Worm (Caenorhabditis elegans): Measurements from ENCODE around the gene M18.6.

Gene M18.6

ce11 chrIV:12088898-12089297 is 32.2 kb upstream of the M18.6 start (continued):
- TF ChIP-seq nhr-12 (tag; optimal IDR thresholded peaks at IDR 0.05) (no peak), irx-1 (tag; optimal IDR thresholded peaks at IDR 0.05) (no peak), dpl-1 (GFP tag; optimal IDR thresholded peaks at IDR 0.05) (peak in 1 of 3 experiments; percentile 55), isw-1 (GFP tag; IDR thresholded peaks at IDR 0.05) (no peak), nhr-11 (tag; optimal IDR thresholded peaks at IDR 0.05) (no peak), unc-98 (GFP tag; IDR thresholded peaks at IDR 0.05) (no peak), lsy-2 (tag; optimal IDR thresholded peaks at IDR 0.05) (peak; percentile 19 to 71), ceh-90 (tag; optimal IDR thresholded peaks at IDR 0.05) (no peak), nhr-20 (tag; optimal IDR thresholded peaks at IDR 0.05) (peak; percentile 16), aly-2 (tag; optimal IDR thresholded peaks at IDR 0.05) (peak; percentile 43), lin-15B (tag; optimal IDR thresholded peaks at IDR 0.05) (peak; percentile 70), nhr-90 (tag; optimal IDR thresholded peaks at IDR 0.05; ENCODE audit: poor library complexity) (no peak), pax-3 (tag; optimal IDR thresholded peaks at IDR 0.05) (no peak)

- TF ChIP-seq skn-1 (tag; optimal IDR thresholded peaks at IDR 0.05) (no peak), swsn-7 (tag; optimal IDR thresholded peaks at IDR 0.05) (no peak), nhr-19 (GFP tag; conservative IDR thresholded peaks at IDR 0.05) (no peak), nhr-85 (tag) (no peak), unc-86 (tag; optimal IDR thresholded peaks at IDR 0.05) (no peak), hpl-2 (GFP tag; optimal IDR thresholded peaks at IDR 0.05) (no peak), nhr-90 (tag; optimal IDR thresholded peaks at IDR 0.05; ENCODE audit: poor library complexity) (no peak), blmp-1 (tag; optimal IDR thresholded peaks at IDR 0.05) (peak; percentile 27)
Measured at ce11 chrIV:12089551-12089950, 31.6 kb upstream of the M18.6 start, which contains the start of gene F11A10.6. F11A10.6 (minus strand) TSS chrIV:12089651.

ce11 chrIV:12092113-12092512 is 29.0 kb upstream of the M18.6 start, which contains the start of gene mig-32:
mig-32 (minus strand) TSS chrIV:12092213.
- TF ChIP-seq alr-1 (tag; optimal IDR thresholded peaks at IDR 0.05; ENCODE audit: borderline replicate concordance) (no peak), fkh-10 (GFP tag; optimal IDR thresholded peaks at IDR 0.05) (no peak), elt-2 (tag; optimal IDR thresholded peaks at IDR 0.05) (no peak), lin-35 (GFP tag; optimal IDR thresholded peaks at IDR 0.05) (no peak), dsc-1 (tag; optimal IDR thresholded peaks at IDR 0.05) (no peak), nhr-237 (tag; optimal IDR thresholded peaks at IDR 0.05) (no peak), ceh-63 (GFP tag; optimal IDR thresholded peaks at IDR 0.05) (no peak), ceh-90 (tag; optimal IDR thresholded peaks at IDR 0.05) (no peak), unc-62 (GFP tag; optimal IDR thresholded peaks at IDR 0.05) (no peak), mef-2 (tag; optimal IDR thresholded peaks at IDR 0.05) (no peak), lin-39 (tag; optimal IDR thresholded peaks at IDR 0.05) (no peak)

ce11 chrIV:12093384-12093783 is 27.7 kb upstream of the M18.6 start, which contains the start of gene cpsf-4:
cpsf-4 (minus strand) TSS chrIV:12093445.
- no peak for TF ChIP-seq elt-2 (tag; optimal IDR thresholded peaks at IDR 0.05)
- TF ChIP-seq lsy-2 (tag; optimal IDR thresholded peaks at IDR 0.05) = peak; percentile 21 to 77
- TF ChIP-seq efl-1 (optimal IDR thresholded peaks at IDR 0.05) = peak in 1 of 2 experiments; percentile 6
- TF ChIP-seq efl-1 (GFP tag; optimal IDR thresholded peaks at IDR 0.05 in 1 of 2) = no peak

- TF ChIP-seq unc-30 (tag; optimal IDR thresholded peaks at IDR 0.05) = no peak
- TF ChIP-seq sox-4 (tag; optimal IDR thresholded peaks at IDR 0.05) = no peak
- TF ChIP-seq dpl-1 (GFP tag; optimal IDR thresholded peaks at IDR 0.05) = peak in 1 of 3 experiments; percentile 14
- peak in 1 of 2 experiments; percentile 2 for TF ChIP-seq efl-1 (optimal IDR thresholded peaks at IDR 0.05)
- no peak for TF ChIP-seq efl-1 (GFP tag; optimal IDR thresholded peaks at IDR 0.05 in 1 of 2)
Measured at ce11 chrIV:12093819-12094218, 27.3 kb upstream of the M18.6 start, which contains the start of gene F11A10.5. F11A10.5 (plus strand) TSS chrIV:12094119.

ce11 chrIV:12096479-12096878 is 24.6 kb upstream of the M18.6 start, which contains the start of gene mon-2:
mon-2 (plus strand) TSS chrIV:12096779.
- no peak for TF ChIP-seq lin-35 (GFP tag; optimal IDR thresholded peaks at IDR 0.05)

Measured in whole organism, L1 larva.